Worm (Caenorhabditis elegans) whole organism, mixed stage, embryonic: ENCODE measurements around the gene pgp-13.

Experiments
- nhr-28 ChIP-seq: fragments of 150-350 bp; optimal IDR thresholded peaks from 2 replicates; lab custom pipeline; 2014; ENCODE audit warnings: missing biosample characterization, missing genetic modification characterization
- snpc-4 ChIP-seq: fragments of 150-350 bp; optimal IDR thresholded peaks from 2 replicates; lab custom pipeline; 2014; ENCODE audit warnings: missing biosample characterization, missing genetic modification characterization
- ztf-11 ChIP-seq: fragments of 150-350 bp; optimal IDR thresholded peaks from 2 replicates; lab custom pipeline; 2014; ENCODE audit warnings: missing biosample characterization, missing genetic modification characterization

- TF ChIP-seq nhr-28 = no peak
- no peak for TF ChIP-seq ztf-11 (tag; lab: Kevin White, UChicago)
- no peak for TF ChIP-seq snpc-4 (tag; lab: Kevin White, UChicago)
Measured at ce11 chrX:12761778-12762177, 23.2 kb downstream of the pgp-13 start, which contains the start of gene cept-1.
